Worm (Caenorhabditis elegans): ENCODE results near the gene F10E9.5.

ce11 chrIII:8263377-8263776 is 44.0 kb upstream of the F10E9.5 start, which contains the start of gene col-91:
- TF ChIP-seq elt-3 (tag; optimal IDR thresholded peaks at IDR 0.05) (no peak), pha-4 (tag; optimal IDR thresholded peaks at IDR 0.05) (no peak), lsy-2 (tag; optimal IDR thresholded peaks at IDR 0.05) (no peak), mab-5 (tag; optimal IDR thresholded peaks at IDR 0.05) (no peak), mep-1 (tag; optimal IDR thresholded peaks at IDR 0.05) (no peak)
